Fruit fly (Drosophila melanogaster): ENCODE results near the gene Pgant6.

- TF ChIP-seq dmrt99B (tag; optimal IDR thresholded peaks at IDR 0.05) (no peak), cas (GFP tag; IDR thresholded peaks at IDR 0.05) (no peak)
Observed at dm6 chr3L:2739450-2739849, 42.6 kb upstream of the Pgant6 start, which contains the start of gene Acp62F.

Data from whole organism, embryonic.